Fruit fly (Drosophila melanogaster) whole organism, embryonic: ENCODE results near the gene Ldaf1.

ENCODE experiments used
- ATbp ChIP-seq: fragments of 200-800 bp; sonication (Bioruptor generic); optimal IDR thresholded peaks from 2 replicates; lab custom pipeline; 2017; ENCODE audit warnings: missing biosample characterization, mild to moderate bottlenecking, missing genetic modification characterization, missing genetic modification reagents
- Aef1 ChIP-seq: fragments of 200-800 bp; sonication (Bioruptor generic); IDR thresholded peaks from 3 replicates; pipeline ENCODE4 v1.3.6; 2022; ENCODE audit warnings: missing biosample characterization, missing genetic modification characterization
- Atf6 ChIP-seq: fragments of 200-800 bp; sonication (Bioruptor generic); IDR thresholded peaks from 2 replicates; pipeline ENCODE4 v1.3.6; 2022; ENCODE audit warnings: missing biosample characterization, missing genetic modification characterization
- Awh ChIP-seq: fragments of 200-800 bp; sonication (Bioruptor generic); IDR thresholded peaks from 2 replicates; pipeline ENCODE4, ENCODE4 v1.3.6; 2022; ENCODE audit warnings: missing biosample characterization, missing genetic modification characterization
- CG10147 ChIP-seq: fragments of 200-800 bp; sonication (Bioruptor generic); optimal IDR thresholded peaks from 2 replicates; lab custom pipeline; 2019; ENCODE audit warnings: missing biosample characterization, mild to moderate bottlenecking, missing genetic modification characterization, moderate library complexity
- CG10366 ChIP-seq: fragments of 200-800 bp; sonication (Bioruptor generic); IDR thresholded peaks from 2 replicates; pipeline ENCODE4 v1.3.6; 2022; ENCODE audit warnings: missing biosample characterization, missing genetic modification characterization
- CG11456 ChIP-seq: fragments of 200-800 bp; sonication (Bioruptor generic); IDR thresholded peaks from 3 replicates; pipeline ENCODE4 v1.3.6; 2022; ENCODE audit warnings: missing biosample characterization, missing genetic modification characterization
- CG12769 ChIP-seq: fragments of 200-800 bp; sonication (Bioruptor generic); optimal IDR thresholded peaks from 2 replicates; lab custom pipeline; 2019; ENCODE audit warnings: missing biosample characterization, mild to moderate bottlenecking, missing genetic modification characterization, moderate library complexity
- CG1603 ChIP-seq: fragments of 200-800 bp; sonication (Bioruptor generic); optimal IDR thresholded peaks from 2 replicates; lab custom pipeline; 2019; ENCODE audit warnings: missing biosample characterization, mild to moderate bottlenecking, missing genetic modification characterization, moderate library complexity
- CG17829 ChIP-seq: fragments of 200-800 bp; optimal IDR thresholded peaks from 2 replicates; lab custom pipeline; 2019; ENCODE audit warnings: missing biosample characterization, mild to moderate bottlenecking, missing genetic modification characterization, moderate library complexity
- CG17912 ChIP-seq: fragments of 200-800 bp; sonication (Bioruptor generic); optimal IDR thresholded peaks from 2 replicates; lab custom pipeline; 2018; ENCODE audit warnings: missing biosample characterization, mild to moderate bottlenecking, missing genetic modification characterization
- CG30431 ChIP-seq: fragments of 200-800 bp; sonication (Bioruptor generic); optimal IDR thresholded peaks from 2 replicates; lab custom pipeline; 2017; ENCODE audit warnings: missing biosample characterization, missing genetic modification characterization
- CG3065 ChIP-seq: fragments of 200-800 bp; sonication (Bioruptor generic); optimal IDR thresholded peaks from 2 replicates; lab custom pipeline; 2016; ENCODE audit warnings: missing biosample characterization, missing genetic modification characterization
- CG32772 ChIP-seq: fragments of 200-800 bp; sonication (Bioruptor generic); IDR thresholded peaks from 2 replicates; pipeline ENCODE4 v1.3.6; 2022; ENCODE audit warnings: missing biosample characterization, missing genetic modification characterization
- CG43689 ChIP-seq: fragments of 200-800 bp; sonication (Bioruptor generic); IDR thresholded peaks from 2 replicates; pipeline ENCODE4 v1.3.6; 2022; ENCODE audit warnings: missing biosample characterization, missing genetic modification characterization
- CG4424 ChIP-seq: fragments of 200-800 bp; sonication (Bioruptor generic); optimal IDR thresholded peaks from 3 replicates; lab custom pipeline; 2016; ENCODE audit warnings: missing biosample characterization, missing genetic modification characterization
- CG4854 ChIP-seq: fragments of 200-800 bp; sonication (Bioruptor generic); optimal IDR thresholded peaks from 2 replicates; lab custom pipeline; 2016; ENCODE audit warnings: missing biosample characterization, missing genetic modification characterization, inconsistent platforms
- CG5245 ChIP-seq: fragments of 200-800 bp; sonication (Bioruptor generic); optimal IDR thresholded peaks from 3 replicates; lab custom pipeline; 2016; ENCODE audit warnings: missing biosample characterization, missing genetic modification characterization
- CG6272 ChIP-seq: fragments of 200-800 bp; sonication (Bioruptor generic); IDR thresholded peaks from 2 replicates; pipeline ENCODE4 v1.3.6; 2022; ENCODE audit warnings: missing biosample characterization, missing genetic modification characterization
- CG7928 ChIP-seq: fragments of 200-800 bp; sonication (Bioruptor generic); optimal IDR thresholded peaks from 2 replicates; lab custom pipeline; 2017; ENCODE audit warnings: missing biosample characterization, mild to moderate bottlenecking, missing genetic modification characterization
- CG8478 ChIP-seq: fragments of >200 bp; optimal IDR thresholded peaks from 2 replicates; lab custom pipeline; 2018
- Eip74EF ChIP-seq, 2 experiments: fragments of 200-800 bp in 1 of 2; fragments of >200 bp in 1 of 2; sonication (Bioruptor generic) in 1 of 2; optimal IDR thresholded peaks; 2 replicates each; lab custom pipeline; 2017 to 2019; ENCODE audit warnings: missing biosample characterization in 2 of 2, missing genetic modification characterization in 2 of 2, mild to moderate bottlenecking in 1 of 2, moderate library complexity in 1 of 2
- Ets65A ChIP-seq: fragments of 200-800 bp; sonication (Bioruptor generic); peaks from one replicate; lab custom pipeline; 2016; ENCODE audit warnings: missing biosample characterization, missing genetic modification characterization
- Fer2 ChIP-seq: fragments of 200-800 bp; sonication (Bioruptor generic); optimal IDR thresholded peaks from 2 replicates; lab custom pipeline; 2018; ENCODE audit warnings: missing biosample characterization, mild to moderate bottlenecking, missing genetic modification characterization, moderate library complexity
- Gug ChIP-seq: fragments of 200-800 bp; sonication (Bioruptor generic); IDR thresholded peaks from 4 replicates; pipeline ENCODE4 v1.3.6; 2022; ENCODE audit warnings: missing biosample characterization, missing genetic modification characterization
- H15 ChIP-seq: fragments of 200-800 bp; sonication (Bioruptor generic); IDR thresholded peaks from 3 replicates; pipeline ENCODE4 v1.3.6; 2022; ENCODE audit warnings: missing biosample characterization, missing genetic modification characterization
- Hey ChIP-seq: fragments of 200-800 bp; sonication (Bioruptor generic); optimal IDR thresholded peaks from 3 replicates; lab custom pipeline; 2018; ENCODE audit warnings: missing biosample characterization, mild to moderate bottlenecking, missing genetic modification characterization
- Myb ChIP-seq: fragments of 200-800 bp; sonication (Bioruptor generic); optimal IDR thresholded peaks from 2 replicates; lab custom pipeline; 2016; ENCODE audit warnings: missing biosample characterization, missing genetic modification characterization
- Nf-YC ChIP-seq: fragments of 200-800 bp; optimal IDR thresholded peaks from 3 replicates; lab custom pipeline; 2019; ENCODE audit warnings: missing biosample characterization, mild to moderate bottlenecking, missing genetic modification characterization, moderate library complexity
- Rx ChIP-seq: fragments of 200-800 bp; sonication (Bioruptor generic); IDR thresholded peaks from 2 replicates; pipeline ENCODE4 v1.3.6; 2022; ENCODE audit warnings: missing biosample characterization, missing genetic modification characterization
- Taf1 ChIP-seq: fragments of 200-800 bp; sonication (Bioruptor generic); IDR thresholded peaks from 2 replicates; pipeline ENCODE4 v1.3.6; 2022; ENCODE audit warnings: missing biosample characterization, missing genetic modification characterization
- Tbp ChIP-seq: fragments of >200 bp; optimal IDR thresholded peaks from 2 replicates; lab custom pipeline; 2018; ENCODE audit warnings: missing biosample characterization, missing genetic modification characterization
- Usf ChIP-seq: fragments of 200-800 bp; sonication (Bioruptor generic); optimal IDR thresholded peaks from 2 replicates; lab custom pipeline; 2017; ENCODE audit warnings: missing genotype, missing biosample characterization, missing genetic modification characterization
- YL-1 ChIP-seq: fragments of 200-800 bp; sonication (Bioruptor generic); optimal IDR thresholded peaks from 3 replicates; lab custom pipeline; 2017; ENCODE audit warnings: missing biosample characterization, mild to moderate bottlenecking, missing genetic modification characterization
- ase ChIP-seq: fragments of 200-800 bp; sonication (Bioruptor generic); IDR thresholded peaks from 3 replicates; pipeline ENCODE4 v1.3.6; 2022; ENCODE audit warnings: missing biosample characterization, missing genetic modification characterization
- az2 ChIP-seq: fragments of 200-800 bp; sonication (Bioruptor generic); optimal IDR thresholded peaks from 3 replicates; lab custom pipeline; 2016; ENCODE audit warnings: missing biosample characterization, missing genetic modification characterization
- br ChIP-seq: fragments of >200 bp; optimal IDR thresholded peaks from 2 replicates; lab custom pipeline; 2017
- disco-r ChIP-seq: fragments of 200-800 bp; sonication (Bioruptor generic); optimal IDR thresholded peaks from 2 replicates; lab custom pipeline; 2016; ENCODE audit warnings: missing biosample characterization, missing genetic modification characterization
- dmrt99B ChIP-seq: fragments of 200-800 bp; sonication (Bioruptor generic); optimal IDR thresholded peaks from 2 replicates; lab custom pipeline; 2018; ENCODE audit warnings: missing biosample characterization, mild to moderate bottlenecking, missing genetic modification characterization, moderate library complexity
- esg ChIP-seq: fragments of 200-800 bp; sonication (Bioruptor generic); conservative IDR thresholded peaks from 2 replicates; pipeline ENCODE4 v1.3.6; 2022; ENCODE audit warnings: missing biosample characterization, missing genetic modification characterization
- gcm ChIP-seq: fragments of 200-800 bp; sonication (Bioruptor generic); optimal IDR thresholded peaks from 2 replicates; lab custom pipeline; 2019; ENCODE audit warnings: missing biosample characterization, mild to moderate bottlenecking, missing genetic modification characterization, moderate library complexity
- gcm2 ChIP-seq: fragments of 200-800 bp; sonication (Bioruptor generic); optimal IDR thresholded peaks from 2 replicates; lab custom pipeline; 2016; ENCODE audit warnings: missing biosample characterization, missing genetic modification characterization
- gem ChIP-seq: fragments of 200-800 bp; sonication (Bioruptor generic); optimal IDR thresholded peaks from 2 replicates; lab custom pipeline; 2019; ENCODE audit warnings: missing biosample characterization, mild to moderate bottlenecking, missing genetic modification characterization, moderate library complexity
- gsb-n ChIP-seq: fragments of 200-800 bp; sonication (Bioruptor generic); optimal IDR thresholded peaks from 3 replicates; lab custom pipeline; 2018; ENCODE audit warnings: missing biosample characterization, mild to moderate bottlenecking, missing genetic modification characterization
- inv ChIP-seq: fragments of 200-800 bp; sonication (Bioruptor generic); IDR thresholded peaks from 2 replicates; pipeline ENCODE4 v1.3.6; 2022; ENCODE audit warnings: missing biosample characterization, missing genetic modification characterization; ENCODE audit not compliant: partially characterized antibody
- lilli ChIP-seq: fragments of 200-800 bp; sonication (Bioruptor generic); optimal IDR thresholded peaks from 3 replicates; lab custom pipeline; 2016; ENCODE audit warnings: missing biosample characterization, missing genetic modification characterization
- mam ChIP-seq: fragments of 200-800 bp; sonication (Bioruptor generic); optimal IDR thresholded peaks from 3 replicates; lab custom pipeline; 2016; ENCODE audit warnings: missing biosample characterization, missing genetic modification characterization
- pho ChIP-seq: fragments of 200-800 bp; sonication (Bioruptor generic); optimal IDR thresholded peaks from 2 replicates; lab custom pipeline; 2016; ENCODE audit warnings: missing biosample characterization, missing genetic modification characterization
- pum ChIP-seq: fragments of 200-800 bp; sonication (Bioruptor generic); optimal IDR thresholded peaks from 2 replicates; lab custom pipeline; 2016; ENCODE audit warnings: missing biosample characterization, missing genetic modification characterization
- stc ChIP-seq: fragments of 200-800 bp; sonication (Bioruptor generic); IDR thresholded peaks from 2 replicates; pipeline ENCODE4 v1.3.6; 2022; ENCODE audit warnings: missing biosample characterization, missing genetic modification characterization
- tx ChIP-seq: fragments of 200-800 bp; sonication (Bioruptor generic); optimal IDR thresholded peaks from 2 replicates; lab custom pipeline; 2016; ENCODE audit warnings: missing biosample characterization, missing genetic modification characterization
- yki ChIP-seq: fragments of >200 bp; optimal IDR thresholded peaks from 3 replicates; lab custom pipeline; 2018

Gene Ldaf1

DNA sequence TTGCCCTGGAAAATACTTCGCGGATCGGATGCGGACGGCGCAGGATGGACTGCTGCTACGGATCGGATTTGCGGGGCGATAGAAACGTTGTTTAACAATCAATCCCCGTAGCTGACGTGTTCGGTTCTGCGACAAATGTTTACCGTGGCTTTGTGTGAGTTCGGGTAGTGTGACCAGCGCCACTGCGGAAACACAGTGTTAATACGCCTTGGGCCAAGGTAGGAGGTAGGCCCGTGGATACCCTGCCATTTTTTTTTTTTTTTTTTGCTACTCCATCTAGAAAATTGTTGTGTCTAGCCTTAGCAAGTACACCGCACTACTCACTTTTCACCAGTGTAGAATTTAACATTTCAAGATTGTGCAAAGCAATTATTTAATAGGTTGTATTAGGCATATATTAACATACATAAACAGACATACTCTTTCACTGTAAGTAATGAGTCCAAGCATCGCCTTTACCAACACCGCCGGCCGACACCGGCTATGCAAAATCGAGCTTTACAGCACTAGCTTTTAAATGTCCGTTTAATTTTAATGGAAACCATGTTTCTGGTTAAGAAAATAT is 40.0 kb downstream of the Ldaf1 start, which contains the start of gene deltaCOP (continued):
- TF ChIP-seq CG4424 (GFP tag; lab: Kevin White, UChicago) (peak; percentile 85), inv (GFP tag; lab: Robert Waterston, UW) (no peak), dmrt99B (tag; lab: Kevin White, UChicago) (no peak), lilli (peak; percentile 93), pho (GFP tag; lab: Kevin White, UChicago) (peak; percentile 94), Aef1 (peak; percentile 84), disco-r (GFP tag; lab: Kevin White, UChicago) (peak; percentile 81), CG32772 (GFP tag; lab: Robert Waterston, UW) (peak; percentile 87), gsb-n (tag; lab: Kevin White, UChicago) (peak; percentile 61), Hey (tag; lab: Kevin White, UChicago) (no peak), esg (GFP tag; lab: Robert Waterston, UW) (peak; percentile 82), Atf6 (peak; percentile 84), CG11456 (GFP tag; lab: Robert Waterston, UW) (peak; percentile 82; the same call in 2 of the 3 replicates), yki (lab: Kevin White, UChicago) (no peak), CG5245 (GFP tag; lab: Kevin White, UChicago) (peak; percentile 48), Rx (GFP tag; lab: Robert Waterston, UW) (peak; percentile 59; the same call in 1 of the 2 replicates), H15 (GFP tag; lab: Robert Waterston, UW) (peak; percentile 66; the same call in 1 of the 3 replicates), Awh (peak; percentile 67), Tbp (GFP tag; lab: Kevin White, UChicago) (no peak), CG1603 (no peak), gcm2 (GFP tag; lab: Kevin White, UChicago) (peak; percentile 42), mam (peak; percentile 94), Ets65A (GFP tag; lab: Kevin White, UChicago) (peak; percentile 99), pum (peak; percentile 89), CG30431 (GFP tag; lab: Kevin White, UChicago) (peak; percentile 46), ATbp (GFP tag; lab: Kevin White, UChicago) (no peak), Nf-YC (tag; lab: Kevin White, UChicago) (peak; percentile 60), CG8478 (lab: Kevin White, UChicago) (no peak), ase (GFP tag; lab: Robert Waterston, UW) (peak; percentile 74; the same call in 2 of the 3 replicates), CG17912 (GFP tag; lab: Kevin White, UChicago) (no peak), Gug (peak; percentile 86), CG10366 (GFP tag; lab: Robert Waterston, UW) (peak; percentile 82), YL-1 (GFP tag; lab: Kevin White, UChicago) (peak; percentile 62), CG12769 (tag; lab: Kevin White, UChicago) (no peak), CG6272 (GFP tag; lab: Robert Waterston, UW) (peak; percentile 59), Taf1 (peak; percentile 78), CG4854 (GFP tag; lab: Kevin White, UChicago) (peak; percentile 46), CG3065 (GFP tag; lab: Kevin White, UChicago) (peak; percentile 74), CG17829 (tag; lab: Kevin White, UChicago) (peak; percentile 69), CG7928 (GFP tag; lab: Kevin White, UChicago) (peak; percentile 56), CG43689 (peak; percentile 51; the same call in 1 of the 2 replicates), az2 (peak; percentile 80), br (no peak), stc (peak; percentile 63; the same call in 1 of the 2 replicates), gem (tag; lab: Kevin White, UChicago) (no peak), Fer2 (tag; lab: Kevin White, UChicago) (peak; percentile 56), gcm (GFP tag; lab: Kevin White, UChicago) (peak; percentile 28), tx (peak; percentile 92), CG10147 (no peak), Eip74EF (GFP tag; optimal IDR thresholded peaks at IDR 0.05; lab: Kevin White, UChicago) (no peak), Myb (peak; percentile 92), Usf (GFP tag; lab: Kevin White, UChicago) (peak; percentile 47)
